Fruit fly (Drosophila melanogaster) whole organism, embryonic: ENCODE measurements around the gene CG32276.
A peak's percentile ranks its signal among the peaks of the same experiment; 100 is the strongest.

Experiments
- CG10209 ChIP-seq: fragments of 200-800 bp; sonication (Bioruptor generic); optimal IDR thresholded peaks from 3 replicates; lab custom pipeline; 2017; ENCODE audit warnings: missing biosample characterization, mild to moderate bottlenecking, missing genetic modification characterization, missing genetic modification reagents
- CG10274 ChIP-seq: fragments of 200-800 bp; sonication (Bioruptor generic); optimal IDR thresholded peaks from 3 replicates; lab custom pipeline; 2017; ENCODE audit warnings: missing biosample characterization, mild to moderate bottlenecking, missing genetic modification characterization
- CG10321 ChIP-seq: fragments of 200-800 bp; sonication (Bioruptor generic); IDR thresholded peaks from 2 replicates; pipeline ENCODE4 v1.3.6; 2022; ENCODE audit warnings: missing biosample characterization, missing genetic modification characterization
- CG10959 ChIP-seq: fragments of 200-800 bp; sonication (Bioruptor generic); IDR thresholded peaks from 2 replicates; pipeline ENCODE4 v1.3.6; 2022; ENCODE audit warnings: missing biosample characterization, missing genetic modification characterization
- CG15601 ChIP-seq: fragments of 200-800 bp; sonication (Bioruptor generic); optimal IDR thresholded peaks from 3 replicates; lab custom pipeline; 2019; ENCODE audit warnings: missing biosample characterization, mild to moderate bottlenecking, missing genetic modification characterization, moderate library complexity
- CG1602 ChIP-seq: fragments of 200-800 bp; sonication (Bioruptor generic); optimal IDR thresholded peaks from 3 replicates; lab custom pipeline; 2016; ENCODE audit warnings: missing biosample characterization, missing genetic modification characterization
- CG1647 ChIP-seq: fragments of 200-800 bp; sonication (Bioruptor generic); optimal IDR thresholded peaks from 3 replicates; lab custom pipeline; 2016; ENCODE audit warnings: missing biosample characterization, missing genetic modification characterization
- CG1832 ChIP-seq: fragments of 200-800 bp; sonication (Bioruptor generic); optimal IDR thresholded peaks from 2 replicates; lab custom pipeline; 2017; ENCODE audit warnings: missing biosample characterization, mild to moderate bottlenecking, missing genetic modification characterization, inconsistent platforms
- CG18476 ChIP-seq: fragments of 200-800 bp; sonication (Bioruptor generic); optimal IDR thresholded peaks from 2 replicates; lab custom pipeline; 2016; ENCODE audit warnings: missing biosample characterization, mild to moderate bottlenecking, missing genetic modification characterization
- CG18619 ChIP-seq: fragments of 200-800 bp; sonication (Bioruptor generic); optimal IDR thresholded peaks from 3 replicates; lab custom pipeline; 2017; ENCODE audit warnings: missing biosample characterization, mild to moderate bottlenecking, missing genetic modification characterization
- CG2116 ChIP-seq: fragments of 200-800 bp; sonication (Bioruptor generic); optimal IDR thresholded peaks from 3 replicates; lab custom pipeline; 2018; ENCODE audit warnings: missing biosample characterization, mild to moderate bottlenecking, missing genetic modification characterization
- CG31224 ChIP-seq: fragments of 200-800 bp; sonication (Bioruptor generic); IDR thresholded peaks from 2 replicates; pipeline ENCODE4 v1.3.6; 2022; ENCODE audit warnings: missing biosample characterization, missing genetic modification characterization
- CG3281 ChIP-seq: fragments of 200-800 bp; sonication (Bioruptor generic); optimal IDR thresholded peaks from 3 replicates; lab custom pipeline; 2017; ENCODE audit warnings: missing biosample characterization, mild to moderate bottlenecking, missing genetic modification characterization
- CG3838 ChIP-seq: fragments of 200-800 bp; sonication (Bioruptor generic); optimal IDR thresholded peaks from 3 replicates; lab custom pipeline; 2016; ENCODE audit warnings: missing biosample characterization, missing genetic modification characterization
- CG4617 ChIP-seq: fragments of 200-800 bp; sonication (Bioruptor generic); optimal IDR thresholded peaks from 3 replicates; lab custom pipeline; 2016; ENCODE audit warnings: missing biosample characterization, missing genetic modification characterization, borderline replicate concordance
- CG5180 ChIP-seq: fragments of 200-800 bp; sonication (Bioruptor generic); optimal IDR thresholded peaks from 3 replicates; lab custom pipeline; 2017; ENCODE audit warnings: missing biosample characterization, missing genetic modification characterization, mild to moderate bottlenecking, moderate library complexity, missing genetic modification reagents
- CG6791 ChIP-seq: fragments of 200-800 bp; sonication (Bioruptor generic); IDR thresholded peaks from 3 replicates; pipeline ENCODE4 v1.3.6; 2022; ENCODE audit warnings: missing biosample characterization, missing genetic modification characterization; ENCODE audit not compliant: partially characterized antibody
- CG6854 ChIP-seq: fragments of 200-800 bp; sonication (Bioruptor generic); optimal IDR thresholded peaks from 3 replicates; lab custom pipeline; 2017; ENCODE audit warnings: missing biosample characterization, mild to moderate bottlenecking, missing genetic modification characterization
- CG7271 ChIP-seq: fragments of 200-800 bp; sonication (Bioruptor generic); optimal IDR thresholded peaks from 2 replicates; lab custom pipeline; 2018; ENCODE audit warnings: missing biosample characterization, mild to moderate bottlenecking, missing genetic modification characterization, moderate library complexity
- CG8478 ChIP-seq: fragments of >200 bp; optimal IDR thresholded peaks from 2 replicates; lab custom pipeline; 2018
- CTCF ChIP-seq: fragments of 200-800 bp; sonication (Bioruptor generic); optimal IDR thresholded peaks from 2 replicates; lab custom pipeline; 2017; ENCODE audit warnings: missing biosample characterization, mild to moderate bottlenecking, missing genetic modification characterization, moderate library complexity
- Camta ChIP-seq: fragments of 200-800 bp; sonication (Bioruptor generic); optimal IDR thresholded peaks from 2 replicates; lab custom pipeline; 2016; ENCODE audit warnings: missing biosample characterization, missing genetic modification characterization
- Doc3 ChIP-seq: fragments of 200-800 bp; sonication (Bioruptor generic); IDR thresholded peaks from 3 replicates; pipeline ENCODE4 v1.3.6; 2022; ENCODE audit warnings: missing biosample characterization, missing genetic modification characterization; ENCODE audit not compliant: partially characterized antibody
- HLH4C ChIP-seq: fragments of 200-800 bp; sonication (Bioruptor generic); IDR thresholded peaks from 3 replicates; pipeline ENCODE4 v1.3.6; 2022; ENCODE audit warnings: missing biosample characterization, missing genetic modification characterization; ENCODE audit not compliant: partially characterized antibody
- Hmx ChIP-seq: fragments of 200-800 bp; sonication (Bioruptor generic); optimal IDR thresholded peaks from 2 replicates; lab custom pipeline; 2016; ENCODE audit warnings: missing biosample characterization, missing genetic modification characterization
- MTF-1 ChIP-seq: fragments of 200-800 bp; sonication (Bioruptor generic); optimal IDR thresholded peaks from 2 replicates; lab custom pipeline; 2018; ENCODE audit warnings: missing biosample characterization, mild to moderate bottlenecking, missing genetic modification characterization, borderline replicate concordance
- Rfx ChIP-seq: fragments of 200-800 bp; sonication (Bioruptor generic); IDR thresholded peaks from 2 replicates; pipeline ENCODE4 v1.3.6; 2022; ENCODE audit warnings: missing biosample characterization, missing genetic modification characterization
- Sin3A ChIP-seq: fragments of >200 bp; optimal IDR thresholded peaks from 2 replicates; lab custom pipeline; 2018
- Sry-δ ChIP-seq: fragments of 200-800 bp; sonication (Bioruptor generic); optimal IDR thresholded peaks from 2 replicates; lab custom pipeline; 2016; ENCODE audit warnings: missing biosample characterization, missing genetic modification characterization
- TFAM ChIP-seq: fragments of 200-800 bp; sonication (Bioruptor generic); optimal IDR thresholded peaks from 2 replicates; lab custom pipeline; 2017; ENCODE audit warnings: missing biosample characterization, missing genetic modification characterization, inconsistent platforms
- Taf1 ChIP-seq: fragments of 200-800 bp; sonication (Bioruptor generic); IDR thresholded peaks from 2 replicates; pipeline ENCODE4 v1.3.6; 2022; ENCODE audit warnings: missing biosample characterization, missing genetic modification characterization
- amos ChIP-seq: fragments of 200-800 bp; sonication (Bioruptor generic); IDR thresholded peaks from 2 replicates; pipeline ENCODE4 v1.3.6; 2022; ENCODE audit warnings: missing biosample characterization, missing genetic modification characterization; ENCODE audit not compliant: partially characterized antibody
- aop ChIP-seq: fragments of 200-800 bp; sonication (Bioruptor generic); IDR thresholded peaks from 2 replicates; pipeline ENCODE4 v1.3.6; 2022; ENCODE audit warnings: missing biosample characterization, missing genetic modification characterization
- bcd ChIP-seq: fragments of 200-800 bp; sonication (Bioruptor generic); optimal IDR thresholded peaks from 2 replicates; lab custom pipeline; 2017; ENCODE audit warnings: missing biosample characterization, mild to moderate bottlenecking, missing genetic modification characterization
- chn ChIP-seq: fragments of 200-800 bp; sonication (Bioruptor generic); optimal IDR thresholded peaks from 2 replicates; lab custom pipeline; 2016; ENCODE audit warnings: missing biosample characterization, missing genetic modification characterization
- dati ChIP-seq: fragments of 200-800 bp; sonication (Bioruptor generic); IDR thresholded peaks from 2 replicates; pipeline ENCODE4 v1.3.6; 2022; ENCODE audit warnings: missing biosample characterization, missing genetic modification characterization
- eve ChIP-seq, 2 experiments: fragments of >200 bp; optimal IDR thresholded peaks; 2 replicates each; lab custom pipeline; 2017; ENCODE audit warnings: missing biosample characterization in 2 of 2, missing genetic modification characterization in 2 of 2
- fd64A ChIP-seq: fragments of 200-800 bp; sonication (Bioruptor generic); optimal IDR thresholded peaks from 3 replicates; lab custom pipeline; 2018; ENCODE audit warnings: missing biosample characterization, mild to moderate bottlenecking, missing genetic modification characterization
- gsb-n ChIP-seq: fragments of 200-800 bp; sonication (Bioruptor generic); optimal IDR thresholded peaks from 3 replicates; lab custom pipeline; 2018; ENCODE audit warnings: missing biosample characterization, mild to moderate bottlenecking, missing genetic modification characterization
- h ChIP-seq: fragments of >200 bp; optimal IDR thresholded peaks from 2 replicates; lab custom pipeline; 2017
- hkb ChIP-seq, 2 experiments: fragments of 200-800 bp in 1 of 2; fragments of >200 bp in 1 of 2; sonication (Bioruptor generic) in 1 of 2; IDR thresholded peaks in 1 of 2; optimal IDR thresholded peaks in 1 of 2; 2 replicates each; pipeline versions ENCODE4 v1.3.6 to Lab custom; 2017 to 2022; ENCODE audit warnings: missing biosample characterization in 1 of 2, missing genetic modification characterization in 1 of 2
- ind ChIP-seq: fragments of 200-800 bp; sonication (Bioruptor generic); optimal IDR thresholded peaks from 3 replicates; lab custom pipeline; 2016; ENCODE audit warnings: missing biosample characterization, missing genetic modification characterization
- kah ChIP-seq: fragments of 200-800 bp; sonication (Bioruptor generic); optimal IDR thresholded peaks from 2 replicates; lab custom pipeline; 2018; ENCODE audit warnings: missing biosample characterization, mild to moderate bottlenecking, missing genetic modification characterization
- lola ChIP-seq, 3 experiments: fragments of >200 bp in 2 of 3; fragments of 200-800 bp in 1 of 3; sonication (Bioruptor generic) in 1 of 3; optimal IDR thresholded peaks; 2 replicates each; lab custom pipeline; 2017 to 2019; ENCODE audit warnings: missing biosample characterization in 3 of 3, missing genetic modification characterization in 3 of 3, mild to moderate bottlenecking in 1 of 3, moderate library complexity in 1 of 3
- peb ChIP-seq: fragments of 200-800 bp; sonication (Bioruptor generic); IDR thresholded peaks from 2 replicates; pipeline ENCODE4 v1.3.6; 2022; ENCODE audit warnings: missing biosample characterization, missing genetic modification characterization
- pros ChIP-seq: fragments of 200-800 bp; sonication (Bioruptor generic); optimal IDR thresholded peaks from 3 replicates; lab custom pipeline; 2019; ENCODE audit warnings: missing biosample characterization, mild to moderate bottlenecking, missing genetic modification characterization, moderate library complexity
- sd ChIP-seq: fragments of 200-800 bp; sonication (Bioruptor generic); optimal IDR thresholded peaks from 3 replicates; lab custom pipeline; 2018; ENCODE audit warnings: missing biosample characterization, mild to moderate bottlenecking, missing genetic modification characterization, moderate library complexity
- slou ChIP-seq: fragments of 200-800 bp; sonication (Bioruptor generic); optimal IDR thresholded peaks from 3 replicates; lab custom pipeline; 2016; ENCODE audit warnings: missing biosample characterization, missing genetic modification characterization
- sna ChIP-seq: fragments of 200-800 bp; sonication (Bioruptor generic); IDR thresholded peaks from 2 replicates; pipeline ENCODE4 v1.3.6; 2022; ENCODE audit warnings: missing biosample characterization, missing genetic modification characterization; ENCODE audit not compliant: partially characterized antibody
- ttk ChIP-seq: fragments of 200-800 bp; sonication (Bioruptor generic); IDR thresholded peaks from 2 replicates; pipeline ENCODE4 v2.1.2; 2022; ENCODE audit warnings: missing biosample characterization, missing genetic modification characterization
- tx ChIP-seq: fragments of 200-800 bp; sonication (Bioruptor generic); optimal IDR thresholded peaks from 2 replicates; lab custom pipeline; 2016; ENCODE audit warnings: missing biosample characterization, missing genetic modification characterization

The CG32276 gene

DNA sequence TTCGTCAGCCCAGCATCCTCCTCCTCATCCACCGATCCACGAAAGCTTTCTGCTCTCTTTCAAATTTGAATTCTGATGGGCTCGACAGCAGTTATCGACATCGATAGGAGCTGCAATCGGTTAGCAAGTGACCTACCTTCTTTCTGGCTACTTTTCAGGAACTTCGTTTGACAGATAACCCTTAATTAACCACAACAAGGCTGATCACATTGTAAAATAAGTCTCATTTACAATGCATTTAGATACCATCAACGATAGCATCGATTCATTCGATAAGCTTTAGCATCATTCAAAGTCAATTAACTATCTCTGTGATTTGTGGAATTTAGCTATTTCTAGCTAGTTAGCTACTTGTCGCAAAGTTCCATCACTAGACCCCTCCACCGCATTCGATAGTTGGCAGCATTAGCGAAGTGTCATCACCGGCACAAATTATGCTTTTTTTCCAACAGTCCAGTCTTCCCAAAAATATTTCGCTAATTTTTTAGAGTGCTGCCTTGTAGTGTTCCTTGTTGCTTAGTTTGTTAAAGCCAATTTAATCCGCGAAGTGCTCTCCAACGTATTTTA is 20.2 kb downstream of the CG32276 start, which contains the start of the genes MnM and Girdin (continued):
- peak; percentile 36 for TF ChIP-seq CG18619
- TF ChIP-seq sna (GFP tag; lab: Robert Waterston, UW): peak; percentile 88
- TF ChIP-seq CG1832: no peak
- no peak for TF ChIP-seq pros (GFP tag; lab: Kevin White, UChicago)
- peak; percentile 91 for TF ChIP-seq sd (tag; lab: Kevin White, UChicago)
- TF ChIP-seq CG7271 (tag; lab: Kevin White, UChicago): no peak
- TF ChIP-seq CG6854 (GFP tag; lab: Kevin White, UChicago): no peak
- 0 out of 2 replicates have a peak, but pooled peaks have one; percentile 30 for TF ChIP-seq peb (GFP tag; lab: Robert Waterston, UW)
- TF ChIP-seq CG3838 (GFP tag; lab: Kevin White, UChicago): no peak
- TF ChIP-seq Rfx (GFP tag; lab: Robert Waterston, UW): peak; percentile 75
- TF ChIP-seq h: no peak
- TF ChIP-seq CG31224: no peak
- peak; percentile 84 for TF ChIP-seq CG4617 (GFP tag; lab: Kevin White, UChicago)
- TF ChIP-seq CTCF (GFP tag; lab: Kevin White, UChicago): no peak
- TF ChIP-seq Doc3: peak; percentile 82
- TF ChIP-seq Hmx (GFP tag; lab: Kevin White, UChicago): no peak
- peak; percentile 78 for TF ChIP-seq gsb-n
- TF ChIP-seq Sry-δ (GFP tag; lab: Kevin White, UChicago): peak; percentile 100
- no peak for TF ChIP-seq CG10274 (GFP tag; lab: Kevin White, UChicago)
- TF ChIP-seq HLH4C (GFP tag; lab: Robert Waterston, UW): peak; percentile 88
- TF ChIP-seq CG15601 (tag; lab: Kevin White, UChicago): no peak
- TF ChIP-seq Sin3A (lab: Kevin White, UChicago): peak; percentile 99
- peak; percentile 76 for TF ChIP-seq ind
- TF ChIP-seq CG1647 (GFP tag; lab: Kevin White, UChicago): peak; percentile 23
- peak; percentile 79 for TF ChIP-seq amos (GFP tag; lab: Robert Waterston, UW)
- TF ChIP-seq bcd: no peak
- TF ChIP-seq TFAM (GFP tag; lab: Kevin White, UChicago): no peak
- no peak for TF ChIP-seq dati
- peak; percentile 69; the same call in 1 of the 3 replicates for TF ChIP-seq CG6791
- no peak for TF ChIP-seq eve (GFP tag; optimal IDR thresholded peaks at IDR 0.05; lab: Kevin White, UChicago)
- TF ChIP-seq hkb (optimal IDR thresholded peaks at IDR 0.05; lab: Kevin White, UChicago): peak; percentile 89
- TF ChIP-seq hkb (GFP tag; IDR thresholded peaks at IDR 0.05; lab: Robert Waterston, UW): no peak
- TF ChIP-seq CG18476 (GFP tag; lab: Kevin White, UChicago): no peak
- no peak for TF ChIP-seq CG5180 (GFP tag; lab: Kevin White, UChicago)
- peak; percentile 85 for TF ChIP-seq CG2116 (GFP tag; lab: Kevin White, UChicago)
- peak; percentile 32 for TF ChIP-seq CG1602 (GFP tag; lab: Kevin White, UChicago)
- TF ChIP-seq slou: no peak
- TF ChIP-seq CG8478 (lab: Kevin White, UChicago): no peak
- no peak for TF ChIP-seq CG3281
- peak; percentile 74 for TF ChIP-seq tx (GFP tag; lab: Kevin White, UChicago)
- peak; percentile 78 for TF ChIP-seq chn (GFP tag; lab: Kevin White, UChicago)
- no peak for TF ChIP-seq CG10959 (GFP tag; lab: Robert Waterston, UW)
- TF ChIP-seq fd64A: no peak
- peak; percentile 56 for TF ChIP-seq CG10209
- TF ChIP-seq Taf1 (GFP tag; lab: Robert Waterston, UW): no peak
- no peak for TF ChIP-seq CG10321
- peak in 1 of 3 experiments; percentile 58 for TF ChIP-seq lola (GFP tag; optimal IDR thresholded peaks at IDR 0.05; lab: Kevin White, UChicago)
- no peak for TF ChIP-seq ttk
- TF ChIP-seq aop (GFP tag; lab: Robert Waterston, UW): no peak
- TF ChIP-seq MTF-1 (GFP tag; lab: Kevin White, UChicago): no peak
- TF ChIP-seq Camta (GFP tag; lab: Kevin White, UChicago): peak; percentile 39
- no peak for TF ChIP-seq kah (GFP tag; lab: Kevin White, UChicago)
